Fruit fly (Drosophila melanogaster) whole organism, embryonic: ENCODE measurements around the gene Kpc1.

Source experiments
- Abd-B ChIP-seq: fragments of 200-800 bp; sonication (Bioruptor generic); optimal IDR thresholded peaks from 2 replicates; lab custom pipeline; 2018; ENCODE audit warnings: missing biosample characterization, mild to moderate bottlenecking, missing genetic modification characterization, moderate library complexity
- BtbVII ChIP-seq: fragments of 200-800 bp; sonication (Bioruptor generic); optimal IDR thresholded peaks from 3 replicates; lab custom pipeline; 2017; ENCODE audit warnings: missing biosample characterization, mild to moderate bottlenecking, missing genetic modification characterization
- CG1024 ChIP-seq: fragments of 200-800 bp; sonication (Bioruptor generic); IDR thresholded peaks from 2 replicates; pipeline ENCODE4 v1.3.6; 2022; ENCODE audit warnings: missing biosample characterization, missing genetic modification characterization
- CG10959 ChIP-seq: fragments of 200-800 bp; sonication (Bioruptor generic); IDR thresholded peaks from 2 replicates; pipeline ENCODE4 v1.3.6; 2022; ENCODE audit warnings: missing biosample characterization, missing genetic modification characterization
- CG10979 ChIP-seq: fragments of 200-800 bp; sonication (Bioruptor generic); optimal IDR thresholded peaks from 2 replicates; lab custom pipeline; 2018; ENCODE audit warnings: missing biosample characterization, mild to moderate bottlenecking, missing genetic modification characterization, moderate library complexity
- CG11560 ChIP-seq: fragments of 200-800 bp; sonication (Bioruptor generic); IDR thresholded peaks from 3 replicates; pipeline ENCODE4 v1.3.6; 2022; ENCODE audit warnings: missing biosample characterization, missing genetic modification characterization
- CG11695 ChIP-seq: fragments of 200-800 bp; sonication (Bioruptor generic); IDR thresholded peaks from 3 replicates; pipeline ENCODE4 v1.3.6; 2022; ENCODE audit warnings: missing biosample characterization, missing genetic modification characterization
- CG12104 ChIP-seq: fragments of 200-800 bp; sonication (Bioruptor generic); optimal IDR thresholded peaks from 3 replicates; lab custom pipeline; 2016; ENCODE audit warnings: missing biosample characterization, missing genetic modification characterization
- CG14667 ChIP-seq: fragments of 200-800 bp; sonication (Bioruptor generic); IDR thresholded peaks from 2 replicates; pipeline ENCODE4 v1.3.6; 2022; ENCODE audit warnings: missing biosample characterization, missing genetic modification characterization
- CG1647 ChIP-seq: fragments of 200-800 bp; sonication (Bioruptor generic); optimal IDR thresholded peaks from 3 replicates; lab custom pipeline; 2016; ENCODE audit warnings: missing biosample characterization, missing genetic modification characterization
- CG16779 ChIP-seq: fragments of 200-800 bp; sonication (Bioruptor generic); IDR thresholded peaks from 2 replicates; pipeline ENCODE4 v1.3.6; 2022; ENCODE audit warnings: missing biosample characterization, missing genetic modification characterization
- CG16815 ChIP-seq: fragments of 200-800 bp; sonication (Bioruptor generic); optimal IDR thresholded peaks from 3 replicates; lab custom pipeline; 2017; ENCODE audit warnings: missing biosample characterization, mild to moderate bottlenecking, missing genetic modification characterization
- CG17186 ChIP-seq: fragments of 200-800 bp; sonication (Bioruptor generic); optimal IDR thresholded peaks from 3 replicates; lab custom pipeline; 2017; ENCODE audit warnings: missing biosample characterization, missing genetic modification reagents, missing genetic modification characterization
- CG2120 ChIP-seq: fragments of 200-800 bp; sonication (Bioruptor generic); optimal IDR thresholded peaks from 3 replicates; lab custom pipeline; 2016; ENCODE audit warnings: missing biosample characterization, missing genetic modification characterization
- CG2678 ChIP-seq: fragments of 200-800 bp; sonication (Bioruptor generic); optimal IDR thresholded peaks from 3 replicates; lab custom pipeline; 2019; ENCODE audit warnings: missing biosample characterization, mild to moderate bottlenecking, missing genetic modification characterization, moderate library complexity
- CG6254 ChIP-seq: fragments of 200-800 bp; sonication (Bioruptor generic); optimal IDR thresholded peaks from 3 replicates; lab custom pipeline; 2017; ENCODE audit warnings: mild to moderate bottlenecking, missing biosample characterization, missing genetic modification reagents, missing genetic modification characterization
- CG7963 ChIP-seq: fragments of 200-800 bp; sonication (Bioruptor generic); IDR thresholded peaks from 3 replicates; pipeline ENCODE4 v1.3.6; 2022; ENCODE audit warnings: missing biosample characterization, missing genetic modification characterization; ENCODE audit not compliant: partially characterized antibody
- CG8281 ChIP-seq: fragments of 200-800 bp; sonication (Bioruptor generic); optimal IDR thresholded peaks from 2 replicates; lab custom pipeline; 2018; ENCODE audit warnings: missing biosample characterization, mild to moderate bottlenecking, missing genetic modification characterization, moderate library complexity
- Camta ChIP-seq: fragments of 200-800 bp; sonication (Bioruptor generic); optimal IDR thresholded peaks from 2 replicates; lab custom pipeline; 2016; ENCODE audit warnings: missing biosample characterization, missing genetic modification characterization
- Fer2 ChIP-seq: fragments of 200-800 bp; sonication (Bioruptor generic); optimal IDR thresholded peaks from 2 replicates; lab custom pipeline; 2018; ENCODE audit warnings: missing biosample characterization, mild to moderate bottlenecking, missing genetic modification characterization, moderate library complexity
- Fer3 ChIP-seq: fragments of 200-800 bp; sonication (Bioruptor generic); optimal IDR thresholded peaks from 2 replicates; lab custom pipeline; 2018; ENCODE audit warnings: missing biosample characterization, mild to moderate bottlenecking, missing genetic modification characterization, moderate library complexity
- H2.0 ChIP-seq: fragments of 200-800 bp; sonication (Bioruptor generic); IDR thresholded peaks from 2 replicates; pipeline ENCODE4 v1.3.6; 2022; ENCODE audit warnings: missing biosample characterization, missing genetic modification characterization
- HLH54F ChIP-seq: fragments of 200-800 bp; sonication (Bioruptor generic); optimal IDR thresholded peaks from 3 replicates; lab custom pipeline; 2016; ENCODE audit warnings: missing biosample characterization, missing genetic modification characterization
- Jarid2 ChIP-seq: fragments of 200-800 bp; sonication (Bioruptor generic); optimal IDR thresholded peaks from 3 replicates; lab custom pipeline; 2017; ENCODE audit warnings: mild to moderate bottlenecking, missing biosample characterization, missing genetic modification reagents, missing genetic modification characterization
- MESR4 ChIP-seq: fragments of 200-800 bp; sonication (Bioruptor generic); optimal IDR thresholded peaks from 2 replicates; lab custom pipeline; 2018; ENCODE audit warnings: missing biosample characterization, mild to moderate bottlenecking, missing genetic modification characterization, moderate library complexity
- Neu2 ChIP-seq: fragments of 200-800 bp; sonication (Bioruptor generic); optimal IDR thresholded peaks from 3 replicates; lab custom pipeline; 2016; ENCODE audit warnings: missing biosample characterization, missing genetic modification characterization, borderline replicate concordance
- Sox102F ChIP-seq: fragments of 200-800 bp; sonication (Bioruptor generic); optimal IDR thresholded peaks from 2 replicates; lab custom pipeline; 2018; ENCODE audit warnings: missing biosample characterization, mild to moderate bottlenecking, missing genetic modification characterization, moderate library complexity
- Sry-δ ChIP-seq: fragments of 200-800 bp; sonication (Bioruptor generic); optimal IDR thresholded peaks from 2 replicates; lab custom pipeline; 2016; ENCODE audit warnings: missing biosample characterization, missing genetic modification characterization
- Stat92E ChIP-seq, 3 experiments: fragments of >200 bp in 2 of 3; fragments of 200-800 bp in 1 of 3; sonication (Bioruptor generic) in 1 of 3; optimal IDR thresholded peaks; 2 replicates each; lab custom pipeline; 2017 to 2019; ENCODE audit warnings: missing biosample characterization in 3 of 3, missing genetic modification characterization in 3 of 3, mild to moderate bottlenecking in 1 of 3, moderate library complexity in 1 of 3
- ase ChIP-seq: fragments of 200-800 bp; sonication (Bioruptor generic); IDR thresholded peaks from 3 replicates; pipeline ENCODE4 v1.3.6; 2022; ENCODE audit warnings: missing biosample characterization, missing genetic modification characterization
- cato ChIP-seq: fragments of 200-800 bp; sonication (Bioruptor generic); optimal IDR thresholded peaks from 2 replicates; lab custom pipeline; 2016; ENCODE audit warnings: missing biosample characterization, missing genetic modification characterization, borderline replicate concordance
- chn ChIP-seq: fragments of 200-800 bp; sonication (Bioruptor generic); optimal IDR thresholded peaks from 2 replicates; lab custom pipeline; 2016; ENCODE audit warnings: missing biosample characterization, missing genetic modification characterization
- cwo ChIP-seq: fragments of 200-800 bp; sonication (Bioruptor generic); optimal IDR thresholded peaks from 3 replicates; lab custom pipeline; 2017; ENCODE audit warnings: missing biosample characterization, missing genetic modification characterization, mild to moderate bottlenecking, moderate library complexity, missing genetic modification reagents
- fd102C ChIP-seq: fragments of 200-800 bp; sonication (Bioruptor generic); optimal IDR thresholded peaks from 2 replicates; lab custom pipeline; 2018; ENCODE audit warnings: missing biosample characterization, mild to moderate bottlenecking, missing genetic modification characterization, moderate library complexity
- fd96Cb ChIP-seq: fragments of 200-800 bp; sonication (Bioruptor generic); optimal IDR thresholded peaks from 2 replicates; lab custom pipeline; 2018; ENCODE audit warnings: missing biosample characterization, mild to moderate bottlenecking, missing genetic modification characterization, moderate library complexity
- klu ChIP-seq: fragments of 200-800 bp; sonication (Bioruptor generic); IDR thresholded peaks from 2 replicates; pipeline ENCODE4 v1.3.6; 2022; ENCODE audit warnings: missing biosample characterization, missing genetic modification characterization
- luna ChIP-seq: fragments of 200-800 bp; sonication (Bioruptor generic); optimal IDR thresholded peaks from 2 replicates; lab custom pipeline; 2016; ENCODE audit warnings: missing biosample characterization, missing genetic modification characterization
- mirr ChIP-seq: fragments of 200-800 bp; sonication (Bioruptor generic); optimal IDR thresholded peaks from 3 replicates; lab custom pipeline; 2018; ENCODE audit warnings: missing biosample characterization, mild to moderate bottlenecking, missing genetic modification characterization
- mld ChIP-seq: fragments of 200-800 bp; sonication (Bioruptor generic); IDR thresholded peaks from 3 replicates; pipeline ENCODE4 v1.3.6; 2022; ENCODE audit warnings: missing biosample characterization, missing genetic modification characterization; ENCODE audit not compliant: partially characterized antibody
- odd ChIP-seq: fragments of 200-800 bp; sonication (Bioruptor generic); optimal IDR thresholded peaks from 2 replicates; lab custom pipeline; 2017; ENCODE audit warnings: missing biosample characterization, mild to moderate bottlenecking, missing genetic modification characterization
- peb ChIP-seq: fragments of 200-800 bp; sonication (Bioruptor generic); IDR thresholded peaks from 2 replicates; pipeline ENCODE4 v1.3.6; 2022; ENCODE audit warnings: missing biosample characterization, missing genetic modification characterization
- salm ChIP-seq: fragments of 200-800 bp; sonication (Bioruptor generic); optimal IDR thresholded peaks from 2 replicates; lab custom pipeline; 2018; ENCODE audit warnings: missing biosample characterization, mild to moderate bottlenecking, missing genetic modification characterization
- seq ChIP-seq: fragments of 200-800 bp; sonication (Bioruptor generic); IDR thresholded peaks from 2 replicates; pipeline ENCODE4 v1.3.6; 2022; ENCODE audit warnings: missing biosample characterization, missing genetic modification characterization
- slbo ChIP-seq: fragments of 200-800 bp; sonication (Bioruptor generic); IDR thresholded peaks from 2 replicates; pipeline ENCODE4 v1.3.6; 2022; ENCODE audit warnings: missing biosample characterization, missing genetic modification characterization
- so ChIP-seq: fragments of 200-800 bp; sonication (Bioruptor generic); IDR thresholded peaks from 3 replicates; pipeline ENCODE4 v1.3.6; 2022; ENCODE audit warnings: missing biosample characterization, missing genetic modification characterization
- sug ChIP-seq: fragments of 200-800 bp; optimal IDR thresholded peaks from 2 replicates; lab custom pipeline; 2019; ENCODE audit warnings: missing biosample characterization, mild to moderate bottlenecking, missing genetic modification characterization, moderate library complexity
- vnd ChIP-seq: fragments of 200-800 bp; sonication (Bioruptor generic); IDR thresholded peaks from 3 replicates; pipeline ENCODE4 v1.3.6; 2022; ENCODE audit warnings: missing biosample characterization, missing genetic modification characterization; ENCODE audit not compliant: partially characterized antibody
- wor ChIP-seq: fragments of 200-800 bp; sonication (Bioruptor generic); IDR thresholded peaks from 2 replicates; pipeline ENCODE4 v1.3.6; 2022; ENCODE audit warnings: missing biosample characterization, missing genetic modification characterization

Kpc1 gene

DNA sequence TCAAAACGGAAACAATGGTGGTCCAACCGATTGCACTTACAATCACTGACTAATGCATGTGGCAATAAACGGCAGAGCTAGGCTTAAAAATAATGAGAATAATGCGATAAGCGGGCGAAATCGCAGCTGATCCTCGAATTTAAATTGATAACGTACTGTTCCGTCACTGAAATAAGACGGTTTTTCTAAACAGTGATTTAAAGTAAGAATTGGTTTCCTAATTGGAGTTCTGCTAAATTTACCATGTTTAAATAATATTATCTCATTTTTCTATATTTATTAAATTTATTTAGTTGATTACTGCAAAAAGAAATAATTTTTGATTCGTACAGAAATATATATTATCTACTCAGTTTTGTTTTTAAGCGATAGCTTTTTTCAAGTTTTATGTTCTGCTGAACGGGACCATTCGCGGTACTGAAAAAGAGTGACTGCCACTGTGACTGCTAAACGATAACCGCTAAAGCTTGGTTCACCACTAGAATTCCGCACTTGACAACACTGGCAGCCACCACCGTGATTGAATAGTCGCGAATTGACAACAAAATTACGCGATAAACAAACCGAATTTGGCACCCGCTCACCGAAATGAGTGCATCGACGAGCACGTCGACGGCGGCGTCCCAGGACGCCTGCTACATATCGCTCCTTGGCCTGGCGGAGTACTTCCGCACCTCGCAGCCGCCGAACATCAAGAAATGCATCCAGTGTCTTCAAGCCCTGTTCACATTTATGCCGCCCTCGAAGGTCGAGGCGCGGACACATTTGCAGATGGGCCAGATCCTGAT, 12.9 kb upstream of the Kpc1 start, which contains the start of the genes Spn88Eb and Mau2 (continued):
- TF ChIP-seq Fer2 (tag; lab: Kevin White, UChicago) (peak; percentile 52), peb (GFP tag; lab: Robert Waterston, UW) (0 out of 2 replicates have a peak, but pooled peaks have one; percentile 33), CG16815 (GFP tag; lab: Kevin White, UChicago) (peak; percentile 42), CG1647 (GFP tag; lab: Kevin White, UChicago) (peak; percentile 66), ase (GFP tag; lab: Robert Waterston, UW) (peak; percentile 42; the same call in 1 of the 3 replicates), Sox102F (no peak), CG8281 (tag; lab: Kevin White, UChicago) (no peak), CG16779 (GFP tag; lab: Robert Waterston, UW) (0 out of 2 replicates have a peak, but pooled peaks have one; percentile 38), cwo (no peak), Abd-B (GFP tag; lab: Kevin White, UChicago) (peak; percentile 63), CG7963 (no peak; the same call in 1 of the 3 replicates), CG11695 (GFP tag; lab: Robert Waterston, UW) (no peak; the same call in 2 of the 3 replicates), CG10979 (tag; lab: Kevin White, UChicago) (peak; percentile 43), CG2678 (no peak), cato (peak; percentile 24), CG17186 (GFP tag; lab: Kevin White, UChicago) (peak; percentile 52), MESR4 (GFP tag; lab: Kevin White, UChicago) (peak; percentile 67), fd96Cb (tag; lab: Kevin White, UChicago) (peak; percentile 28), CG1024 (peak; percentile 60), H2.0 (peak; percentile 67), HLH54F (GFP tag; lab: Kevin White, UChicago) (peak; percentile 64), wor (GFP tag; lab: Robert Waterston, UW) (no peak), CG2120 (GFP tag; lab: Kevin White, UChicago) (peak; percentile 81), vnd (peak; percentile 69; the same call in 2 of the 3 replicates), Sry-δ (GFP tag; lab: Kevin White, UChicago) (peak; percentile 90), chn (GFP tag; lab: Kevin White, UChicago) (peak; percentile 75), mirr (GFP tag; lab: Kevin White, UChicago) (peak; percentile 51), seq (GFP tag; lab: Robert Waterston, UW) (no peak), Camta (GFP tag; lab: Kevin White, UChicago) (peak; percentile 36), CG12104 (GFP tag; lab: Kevin White, UChicago) (peak; percentile 8), luna (GFP tag; lab: Kevin White, UChicago) (no peak), CG14667 (peak; percentile 82), so (peak; percentile 52; the same call in 1 of the 3 replicates), CG10959 (no peak), klu (GFP tag; lab: Robert Waterston, UW) (peak; percentile 69), mld (GFP tag; lab: Robert Waterston, UW) (peak; percentile 11; the same call in 1 of the 3 replicates), salm (tag; lab: Kevin White, UChicago) (no peak), odd (GFP tag; lab: Kevin White, UChicago) (no peak), CG11560 (0 out of 3 replicates have a peak, but pooled peaks have one; percentile 47), Fer3 (tag; lab: Kevin White, UChicago) (peak; percentile 53), fd102C (peak; percentile 38), CG6254 (GFP tag; lab: Kevin White, UChicago) (no peak), slbo (GFP tag; lab: Robert Waterston, UW) (peak; percentile 91), sug (peak; percentile 80), Neu2 (GFP tag; lab: Kevin White, UChicago) (no peak), BtbVII (GFP tag; lab: Kevin White, UChicago) (no peak), Jarid2 (GFP tag; lab: Kevin White, UChicago) (no peak), Stat92E (GFP tag; optimal IDR thresholded peaks at IDR 0.05; lab: Kevin White, UChicago) (no peak)
